Fruit fly (Drosophila melanogaster) Kc167 (cell line): ENCODE results near the gene CG3081.

Experiments
- Myc ChIP-seq: fragments of >200 bp; optimal IDR thresholded peaks from 2 replicates; lab custom pipeline; 2017; ENCODE audit warnings: missing external identifiers
- Sin3A ChIP-seq: fragments of >200 bp; optimal IDR thresholded peaks from 2 replicates; lab custom pipeline; 2018; ENCODE audit warnings: missing external identifiers
- h ChIP-seq: fragments of >200 bp; optimal IDR thresholded peaks from 3 replicates; lab custom pipeline; 2018; ENCODE audit warnings: missing external identifiers
- insv ChIP-seq: fragments of >200 bp; optimal IDR thresholded peaks from 3 replicates; lab custom pipeline; 2018; ENCODE audit warnings: missing external identifiers
- psq ChIP-seq: fragments of >200 bp; optimal IDR thresholded peaks from 2 replicates; lab custom pipeline; 2017; ENCODE audit warnings: missing external identifiers
- ttk ChIP-seq: sonication (Bioruptor generic); optimal IDR thresholded peaks from 2 replicates; lab custom pipeline; 2017; ENCODE audit warnings: missing external identifiers

DNA sequence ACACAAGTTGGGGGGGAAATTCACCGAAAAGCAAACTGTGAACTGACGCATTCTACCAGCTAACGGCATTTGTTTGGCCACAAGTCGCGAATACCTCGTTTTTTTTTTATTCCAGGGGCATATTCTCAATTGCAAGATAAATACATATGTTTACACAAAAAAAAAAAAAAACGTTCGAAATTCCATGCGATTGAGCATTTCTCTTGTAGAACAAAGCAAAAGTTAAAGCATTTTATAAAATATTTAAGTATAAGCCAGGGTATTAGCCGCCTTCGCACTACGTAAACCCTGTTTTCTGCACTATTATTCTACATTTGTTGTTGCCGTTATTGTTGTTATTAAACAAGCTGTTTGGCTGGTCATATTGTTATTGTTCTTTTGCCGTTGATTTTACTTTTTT, 29.5 kb downstream of the CG3081 start:
- TF ChIP-seq psq (lab: Kevin White, UChicago): no peak
- TF ChIP-seq h: no peak
- TF ChIP-seq Myc (lab: Kevin White, UChicago): no peak
- no peak for TF ChIP-seq Sin3A
- no peak for TF ChIP-seq insv (lab: Kevin White, UChicago)
- TF ChIP-seq ttk (lab: Kevin White, UChicago): no peak
